Worm (Caenorhabditis elegans) whole organism, L2 larva: ENCODE measurements around the gene tba-9.
A peak's percentile ranks its signal among the peaks of the same experiment; 100 is the strongest.

Experiments used
- C34F6.9 ChIP-seq: fragments of 150-350 bp; optimal IDR thresholded peaks from 2 replicates; lab custom pipeline; 2014; ENCODE audit warnings: missing biosample characterization, missing genetic modification characterization
- F13H6.1 ChIP-seq: sonication (generic microtip); optimal IDR thresholded peaks from 2 replicates; lab custom pipeline; 2016; ENCODE audit warnings: missing genetic modification characterization, missing compliant biosample characterization
- R02D3.7 ChIP-seq: fragments of 150-350 bp; optimal IDR thresholded peaks from 2 replicates; lab custom pipeline; 2014; ENCODE audit warnings: missing biosample characterization, missing genetic modification characterization
- Y55F3AM.14 ChIP-seq: fragments of 200-800 bp; sonication (Bioruptor generic); optimal IDR thresholded peaks from 2 replicates; lab custom pipeline; 2018; ENCODE audit warnings: mild to moderate bottlenecking, missing genetic modification characterization, missing compliant biosample characterization
- alr-1 ChIP-seq: fragments of 150-350 bp; optimal IDR thresholded peaks from 2 replicates; lab custom pipeline; 2014; ENCODE audit warnings: missing biosample characterization, missing genetic modification characterization
- ama-1 ChIP-seq: fragments of 150-350 bp; optimal IDR thresholded peaks from 2 replicates; lab custom pipeline; 2018; ENCODE audit warnings: inconsistent platforms
- blmp-1 ChIP-seq: sonication (generic microtip); optimal IDR thresholded peaks from 2 replicates; lab custom pipeline; 2017; ENCODE audit warnings: missing genetic modification characterization, mild to moderate bottlenecking, missing compliant biosample characterization, antibody characterized with exemption, moderate library complexity; ENCODE audit not compliant: insufficient read depth
- crh-2 ChIP-seq: sonication (generic microtip); optimal IDR thresholded peaks from 2 replicates; lab custom pipeline; 2017; ENCODE audit warnings: missing biosample characterization, missing genetic modification characterization
- dmd-4 ChIP-seq: sonication (generic microtip); optimal IDR thresholded peaks from 2 replicates; lab custom pipeline; 2017; ENCODE audit warnings: missing biosample characterization, missing genetic modification characterization
- egl-27 ChIP-seq: sonication (generic microtip); optimal IDR thresholded peaks from 3 replicates; lab custom pipeline; 2017; ENCODE audit warnings: missing biosample characterization, missing genetic modification reagents, missing genetic modification characterization
- elt-1 ChIP-seq: fragments of 150-350 bp; optimal IDR thresholded peaks from 2 replicates; lab custom pipeline; 2014; ENCODE audit warnings: missing biosample characterization, missing genetic modification characterization
- elt-3 ChIP-seq: sonication (generic microtip); optimal IDR thresholded peaks from 2 replicates; lab custom pipeline; 2017; ENCODE audit warnings: missing biosample characterization, missing genetic modification characterization
- fos-1 ChIP-seq: fragments of 150-350 bp; optimal IDR thresholded peaks from 2 replicates; lab custom pipeline; 2014; ENCODE audit warnings: missing biosample characterization, missing genetic modification characterization
- gmeb-1 ChIP-seq: fragments of 150-350 bp; optimal IDR thresholded peaks from 2 replicates; lab custom pipeline; 2014; ENCODE audit warnings: missing biosample characterization, missing genetic modification characterization
- lin-11 ChIP-seq: fragments of 150-350 bp; sonication (generic microtip); optimal IDR thresholded peaks from 2 replicates; lab custom pipeline; 2014; ENCODE audit warnings: missing biosample characterization, missing genetic modification characterization, inconsistent platforms, mixed read lengths
- lin-13 ChIP-seq: fragments of 150-350 bp; optimal IDR thresholded peaks from 2 replicates; lab custom pipeline; 2014; ENCODE audit warnings: missing biosample characterization, missing genetic modification reagents, missing genetic modification characterization
- lin-39 ChIP-seq: fragments of 150-350 bp; optimal IDR thresholded peaks from 2 replicates; lab custom pipeline; 2014; ENCODE audit warnings: missing biosample characterization, missing genetic modification reagents, missing genetic modification characterization
- mab-5 ChIP-seq: fragments of 150-350 bp; optimal IDR thresholded peaks from 2 replicates; lab custom pipeline; 2014; ENCODE audit warnings: missing biosample characterization, missing genetic modification characterization
- nhr-10 ChIP-seq: sonication (generic microtip); optimal IDR thresholded peaks from 2 replicates; lab custom pipeline; 2017; ENCODE audit warnings: missing biosample characterization, missing genetic modification characterization
- nhr-12 ChIP-seq: fragments of 150-350 bp; optimal IDR thresholded peaks from 2 replicates; lab custom pipeline; 2014; ENCODE audit warnings: missing biosample characterization, missing genetic modification characterization
- nhr-129 ChIP-seq: fragments of 150-350 bp; optimal IDR thresholded peaks from 2 replicates; lab custom pipeline; 2014; ENCODE audit warnings: missing biosample characterization, missing genetic modification characterization
- nhr-21 ChIP-seq: fragments of 150-350 bp; optimal IDR thresholded peaks from 2 replicates; lab custom pipeline; 2014; ENCODE audit warnings: missing biosample characterization, missing genetic modification characterization
- nhr-23 ChIP-seq: fragments of 150-350 bp; optimal IDR thresholded peaks from 2 replicates; lab custom pipeline; 2014; ENCODE audit warnings: missing biosample characterization, missing genetic modification reagents, missing genetic modification characterization
- nhr-237 ChIP-seq: fragments of 150-350 bp; optimal IDR thresholded peaks from 2 replicates; lab custom pipeline; 2014; ENCODE audit warnings: missing biosample characterization, missing genetic modification characterization
- nhr-25 ChIP-seq: fragments of 150-350 bp; sonication (generic microtip); optimal IDR thresholded peaks from 3 replicates; lab custom pipeline; 2014; ENCODE audit warnings: missing biosample characterization, missing genetic modification characterization
- nhr-77 ChIP-seq: fragments of 150-350 bp; optimal IDR thresholded peaks from 2 replicates; lab custom pipeline; 2014; ENCODE audit warnings: missing biosample characterization, missing genetic modification characterization
- peb-1 ChIP-seq: fragments of 150-350 bp; optimal IDR thresholded peaks from 2 replicates; lab custom pipeline; 2014; ENCODE audit warnings: missing biosample characterization, missing genetic modification characterization
- sem-4 ChIP-seq: fragments of 150-350 bp; optimal IDR thresholded peaks from 2 replicates; lab custom pipeline; 2014; ENCODE audit warnings: missing biosample characterization, missing genetic modification reagents, missing genetic modification characterization
- skn-1 ChIP-seq: sonication (generic microtip); optimal IDR thresholded peaks from 2 replicates; lab custom pipeline; 2017; ENCODE audit warnings: missing biosample characterization, missing genetic modification characterization
- sma-3 ChIP-seq: sonication (generic microtip); optimal IDR thresholded peaks from 2 replicates; lab custom pipeline; 2016; ENCODE audit warnings: missing genetic modification reagents, missing genetic modification characterization, missing compliant biosample characterization
- sma-9 ChIP-seq, 2 experiments: fragments of 150-350 bp in 1 of 2; sonication (generic microtip) in 1 of 2; optimal IDR thresholded peaks; 2 replicates each; lab custom pipeline; 2014 to 2016; ENCODE audit warnings: missing genetic modification characterization in 2 of 2, mild to moderate bottlenecking in 1 of 2, missing biosample characterization in 1 of 2, missing compliant biosample characterization in 1 of 2, missing genetic modification reagents in 1 of 2, moderate library complexity in 1 of 2
- snpc-4 ChIP-seq: fragments of 150-350 bp; optimal IDR thresholded peaks from 2 replicates; lab custom pipeline; 2014; ENCODE audit warnings: missing biosample characterization, missing genetic modification characterization
- unc-39 ChIP-seq: fragments of 150-350 bp; optimal IDR thresholded peaks from 2 replicates; lab custom pipeline; 2014; ENCODE audit warnings: missing biosample characterization, missing genetic modification characterization
- unc-62 ChIP-seq: fragments of 150-350 bp; optimal IDR thresholded peaks from 2 replicates; lab custom pipeline; 2014; ENCODE audit warnings: missing biosample characterization, missing genetic modification reagents, missing genetic modification characterization
- ztf-1 ChIP-seq: fragments of 200-800 bp; sonication (Bioruptor generic); conservative IDR thresholded peaks from 2 replicates; pipeline ENCODE4 v1.3.6; 2022; ENCODE audit warnings: missing genetic modification characterization, missing compliant biosample characterization
- ztf-4 ChIP-seq: fragments of 150-350 bp; optimal IDR thresholded peaks from 2 replicates; lab custom pipeline; 2014; ENCODE audit warnings: missing biosample characterization, missing genetic modification characterization

The tba-9 gene

ce11 chrX:3258842-3259241, 6.2 kb downstream of the tba-9 start, which contains the start of gene lbp-1:
Gene lbp-1 (plus strand): TSS chrX:3259142.
- TF ChIP-seq unc-39 (tag; lab: Kevin White, UChicago): no peak
- no peak for TF ChIP-seq nhr-10 (tag; lab: Kevin White, UChicago)
- no peak for TF ChIP-seq unc-62 (GFP tag; lab: Kevin White, UChicago)
- TF ChIP-seq sem-4 (tag; lab: Kevin White, UChicago): no peak
- TF ChIP-seq nhr-25 (tag; lab: Kevin White, UChicago): no peak
- TF ChIP-seq crh-2 (tag; lab: Kevin White, UChicago): no peak
- no peak for TF ChIP-seq nhr-21
- TF ChIP-seq sma-9 (GFP tag; optimal IDR thresholded peaks at IDR 0.05; lab: Kevin White, UChicago): no peak
- TF ChIP-seq sma-9 (tag; optimal IDR thresholded peaks at IDR 0.05; lab: Kevin White, UChicago): no peak
- TF ChIP-seq alr-1: no peak
- TF ChIP-seq nhr-237 (tag; lab: Kevin White, UChicago): no peak
- TF ChIP-seq lin-13 (GFP tag; lab: Kevin White, UChicago): no peak
- no peak for TF ChIP-seq sma-3 (GFP tag; lab: Kevin White, UChicago)
- TF ChIP-seq lin-39 (tag; lab: Kevin White, UChicago): no peak
- TF ChIP-seq fos-1 (tag; lab: Kevin White, UChicago): no peak
- no peak for TF ChIP-seq Y55F3AM.14 (GFP tag; lab: Kevin White, UChicago)
- no peak for TF ChIP-seq ztf-1
- TF ChIP-seq F13H6.1 (tag; lab: Kevin White, UChicago): no peak
- TF ChIP-seq R02D3.7: no peak

ce11 chrX:3260509-3260908, 7.9 kb downstream of the tba-9 start, which contains the start of gene lbp-2:
Gene lbp-2 (plus strand): TSS chrX:3260610.
- TF ChIP-seq nhr-129 (tag; lab: Kevin White, UChicago): peak; percentile 53
- no peak for TF ChIP-seq Y55F3AM.14 (GFP tag; lab: Kevin White, UChicago)
- no peak for TF ChIP-seq egl-27
- TF ChIP-seq nhr-23 (tag; lab: Kevin White, UChicago): no peak
- TF ChIP-seq alr-1: no peak
- TF ChIP-seq mab-5 (tag; lab: Kevin White, UChicago): peak; percentile 3

ce11 chrX:3262600-3262999, 10.0 kb downstream of the tba-9 start, which contains the start of gene fbxb-71:
Gene fbxb-71 (plus strand): TSS chrX:3262900.
- TF ChIP-seq sem-4 (tag; lab: Kevin White, UChicago): no peak
- TF ChIP-seq nhr-77 (tag; lab: Kevin White, UChicago): no peak
- TF ChIP-seq ztf-1: no peak
- no peak for TF ChIP-seq C34F6.9 (tag; lab: Kevin White, UChicago)
- TF ChIP-seq Y55F3AM.14 (GFP tag; lab: Kevin White, UChicago): no peak
- no peak for TF ChIP-seq nhr-25 (tag; lab: Kevin White, UChicago)
- no peak for TF ChIP-seq peb-1
- no peak for TF ChIP-seq dmd-4
- no peak for TF ChIP-seq gmeb-1 (tag; lab: Kevin White, UChicago)
- TF ChIP-seq snpc-4 (tag; lab: Kevin White, UChicago): no peak
- no peak for TF ChIP-seq blmp-1 (tag; lab: Kevin White, UChicago)
- TF ChIP-seq sma-9 (GFP tag; optimal IDR thresholded peaks at IDR 0.05; lab: Kevin White, UChicago): no peak
- no peak for TF ChIP-seq sma-9 (tag; optimal IDR thresholded peaks at IDR 0.05; lab: Kevin White, UChicago)
- TF ChIP-seq ama-1: no peak
- TF ChIP-seq egl-27: no peak
- TF ChIP-seq nhr-10 (tag; lab: Kevin White, UChicago): no peak

ce11 chrX:3270806-3271205, 18.2 kb downstream of the tba-9 start, which contains the start of gene sul-1:
Gene sul-1 (minus strand): TSS chrX:3270906.
- no peak for TF ChIP-seq lin-39 (tag; lab: Kevin White, UChicago)
- no peak for TF ChIP-seq skn-1 (tag; lab: Kevin White, UChicago)
- no peak for TF ChIP-seq elt-1 (tag; lab: Kevin White, UChicago)
- no peak for TF ChIP-seq nhr-12 (tag; lab: Kevin White, UChicago)
- TF ChIP-seq elt-3 (tag; lab: Kevin White, UChicago): no peak
- no peak for TF ChIP-seq crh-2 (tag; lab: Kevin White, UChicago)
- TF ChIP-seq ztf-4 (tag; lab: Kevin White, UChicago): no peak
- TF ChIP-seq egl-27: no peak
- no peak for TF ChIP-seq peb-1
- no peak for TF ChIP-seq lin-11 (tag; lab: Kevin White, UChicago)
- TF ChIP-seq gmeb-1 (tag; lab: Kevin White, UChicago): no peak
- no peak for TF ChIP-seq nhr-77 (tag; lab: Kevin White, UChicago)
- no peak for TF ChIP-seq unc-39 (tag; lab: Kevin White, UChicago)
- TF ChIP-seq nhr-25 (tag; lab: Kevin White, UChicago): no peak
- TF ChIP-seq ama-1: no peak
